Worm (Caenorhabditis elegans) whole organism, young adult: ENCODE data around the gene C03B1.13.

Experiments
- B0336.3 ChIP-seq: fragments of 200-800 bp; sonication (Bioruptor generic); IDR thresholded peaks from 2 replicates; pipeline ENCODE4 v1.3.6; 2022; ENCODE audit warnings: missing genetic modification characterization, missing compliant biosample characterization
- bed-2 ChIP-seq: fragments of 200-800 bp; sonication (Bioruptor generic); IDR thresholded peaks from 2 replicates; pipeline ENCODE4 v1.3.6; 2022; ENCODE audit warnings: missing genetic modification reagents, missing genetic modification characterization, missing compliant biosample characterization
- ztf-28 ChIP-seq: fragments of 200-800 bp; sonication (Bioruptor generic); IDR thresholded peaks from 2 replicates; pipeline ENCODE4 v1.3.6; 2022; ENCODE audit warnings: missing genetic modification reagents, missing genetic modification characterization, missing compliant biosample characterization

Gene C03B1.13

DNA sequence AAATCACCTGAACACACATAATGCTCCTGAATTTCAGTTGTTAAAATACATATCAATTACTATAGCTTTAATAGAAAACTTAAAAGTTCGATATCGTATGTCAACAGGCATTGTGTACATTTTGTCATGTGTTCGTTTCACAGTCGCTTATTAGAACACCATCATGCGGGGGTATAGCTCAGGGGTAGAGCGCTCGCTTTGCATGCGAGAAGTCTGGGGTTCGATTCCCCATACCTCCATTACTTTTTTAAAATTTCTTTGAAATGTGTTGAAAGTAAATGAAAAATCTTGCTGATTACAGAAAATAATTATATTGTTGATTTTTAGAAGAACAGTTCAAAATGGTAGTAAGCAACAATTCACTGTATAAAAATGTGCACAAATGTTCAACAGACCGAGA, 51.7 kb downstream of the C03B1.13 start (continued):
- TF ChIP-seq ztf-28 (GFP tag; lab: Robert Waterston, UW) (0 out of 2 replicates have a peak, but pooled peaks have one; percentile 63), B0336.3 (GFP tag; lab: Robert Waterston, UW) (no peak; the same call in 1 of the 2 replicates), bed-2 (GFP tag; lab: Robert Waterston, UW) (no peak)
